Fruit fly (Drosophila melanogaster) whole organism, prepupa: ENCODE data around the gene CG15543.
A peak's percentile ranks its signal among the peaks of the same experiment; 100 is the strongest.

Source experiments
- Blimp-1 ChIP-seq: fragments of 200-800 bp; sonication (Bioruptor generic); optimal IDR thresholded peaks from 3 replicates; lab custom pipeline; 2017; ENCODE audit warnings: missing biosample characterization, missing genetic modification characterization, mild to moderate bottlenecking, moderate library complexity, missing genetic modification reagents
- CG10669 ChIP-seq: fragments of 200-800 bp; sonication (Bioruptor generic); optimal IDR thresholded peaks from 3 replicates; lab custom pipeline; 2018; ENCODE audit warnings: missing biosample characterization, mild to moderate bottlenecking, missing genetic modification characterization, moderate library complexity
- CG15336 ChIP-seq: fragments of 200-800 bp; sonication (Bioruptor generic); IDR thresholded peaks from 2 replicates; pipeline ENCODE4 v1.3.6; 2022; ENCODE audit warnings: missing biosample characterization, missing genetic modification characterization
- CG16779 ChIP-seq: fragments of 200-800 bp; sonication (Bioruptor generic); optimal IDR thresholded peaks from 3 replicates; lab custom pipeline; 2017; ENCODE audit warnings: missing biosample characterization, mild to moderate bottlenecking, missing genetic modification characterization
- CG31627 ChIP-seq: fragments of 200-800 bp; sonication (Bioruptor generic); optimal IDR thresholded peaks from 3 replicates; lab custom pipeline; 2016; ENCODE audit warnings: missing biosample characterization, missing genetic modification characterization
- CG32006 ChIP-seq: fragments of 200-800 bp; sonication (Bioruptor generic); optimal IDR thresholded peaks from 3 replicates; lab custom pipeline; 2017; ENCODE audit warnings: missing biosample characterization, mild to moderate bottlenecking, missing genetic modification characterization
- CG34406 ChIP-seq: fragments of 200-800 bp; sonication (Bioruptor generic); optimal IDR thresholded peaks from 3 replicates; lab custom pipeline; 2016; ENCODE audit warnings: missing biosample characterization, missing genetic modification characterization
- CG3919 ChIP-seq: fragments of 200-800 bp; sonication (Bioruptor generic); optimal IDR thresholded peaks from 3 replicates; lab custom pipeline; 2016; ENCODE audit warnings: missing biosample characterization, missing genetic modification characterization
- CG6276 ChIP-seq: fragments of 200-800 bp; sonication (Bioruptor generic); optimal IDR thresholded peaks from 2 replicates; lab custom pipeline; 2017; ENCODE audit warnings: missing biosample characterization, mild to moderate bottlenecking, missing genetic modification characterization
- CG6792 ChIP-seq: fragments of 200-800 bp; sonication (Bioruptor generic); optimal IDR thresholded peaks from 3 replicates; lab custom pipeline; 2016; ENCODE audit warnings: missing biosample characterization, missing genetic modification characterization
- CG6808 ChIP-seq: fragments of 200-800 bp; sonication (Bioruptor generic); optimal IDR thresholded peaks from 3 replicates; lab custom pipeline; 2017; ENCODE audit warnings: missing biosample characterization, missing genetic modification characterization, mild to moderate bottlenecking, moderate library complexity, missing genetic modification reagents
- CG8119 ChIP-seq: fragments of 200-800 bp; sonication (Bioruptor generic); IDR thresholded peaks from 3 replicates; pipeline ENCODE4 v1.3.6; 2022; ENCODE audit warnings: missing biosample characterization, missing genetic modification characterization
- CG8319 ChIP-seq: fragments of 200-800 bp; sonication (Bioruptor generic); optimal IDR thresholded peaks from 3 replicates; lab custom pipeline; 2016; ENCODE audit warnings: missing biosample characterization, missing genetic modification characterization
- Eip75B ChIP-seq: fragments of 200-800 bp; sonication (Bioruptor generic); optimal IDR thresholded peaks from 3 replicates; lab custom pipeline; 2016; ENCODE audit warnings: missing biosample characterization, missing genetic modification characterization
- Eip78C ChIP-seq: fragments of 200-800 bp; sonication (Bioruptor generic); peaks from one replicate; lab custom pipeline; 2016; ENCODE audit warnings: missing biosample characterization, missing genetic modification characterization
- Eip93F ChIP-seq: fragments of 200-800 bp; sonication (Bioruptor generic); optimal IDR thresholded peaks from 2 replicates; lab custom pipeline; 2016; ENCODE audit warnings: missing biosample characterization, mild to moderate bottlenecking, missing genetic modification characterization
- Ets21C ChIP-seq: fragments of 200-800 bp; sonication (Bioruptor generic); optimal IDR thresholded peaks from 3 replicates; lab custom pipeline; 2016; ENCODE audit warnings: missing biosample characterization, missing genetic modification characterization
- Ets96B ChIP-seq: fragments of 200-800 bp; optimal IDR thresholded peaks from 2 replicates; lab custom pipeline; 2019; ENCODE audit warnings: missing biosample characterization, mild to moderate bottlenecking, missing genetic modification characterization, moderate library complexity
- Hr39 ChIP-seq: fragments of 200-800 bp; sonication (Bioruptor generic); optimal IDR thresholded peaks from 2 replicates; lab custom pipeline; 2016; ENCODE audit warnings: missing biosample characterization, missing genetic modification characterization
- Met ChIP-seq: fragments of 200-800 bp; sonication (Bioruptor generic); optimal IDR thresholded peaks from 3 replicates; lab custom pipeline; 2016; ENCODE audit warnings: missing biosample characterization, missing genetic modification characterization
- Smox ChIP-seq: fragments of 200-800 bp; sonication (Bioruptor generic); optimal IDR thresholded peaks from 3 replicates; lab custom pipeline; 2016; ENCODE audit warnings: missing biosample characterization, missing genetic modification characterization
- Sox102F ChIP-seq: fragments of 200-800 bp; sonication (Bioruptor generic); optimal IDR thresholded peaks from 2 replicates; lab custom pipeline; 2016; ENCODE audit warnings: missing biosample characterization, mild to moderate bottlenecking, missing genetic modification characterization
- Sox14 ChIP-seq: fragments of 200-800 bp; sonication (Bioruptor generic); optimal IDR thresholded peaks from 3 replicates; lab custom pipeline; 2016; ENCODE audit warnings: missing biosample characterization, missing genetic modification characterization
- Sox15 ChIP-seq: fragments of 200-800 bp; sonication (Bioruptor generic); optimal IDR thresholded peaks from 3 replicates; lab custom pipeline; 2016; ENCODE audit warnings: missing biosample characterization, missing genetic modification characterization
- achi ChIP-seq: fragments of 200-800 bp; sonication (Bioruptor generic); optimal IDR thresholded peaks from 3 replicates; lab custom pipeline; 2016; ENCODE audit warnings: missing biosample characterization, missing genetic modification characterization
- acj6 ChIP-seq: fragments of 200-800 bp; sonication (Bioruptor generic); optimal IDR thresholded peaks from 3 replicates; lab custom pipeline; 2016; ENCODE audit warnings: missing biosample characterization, missing genetic modification characterization
- cyc ChIP-seq: fragments of 200-800 bp; sonication (Bioruptor generic); optimal IDR thresholded peaks from 3 replicates; lab custom pipeline; 2016; ENCODE audit warnings: missing biosample characterization, missing genetic modification characterization
- eg ChIP-seq: fragments of 200-800 bp; sonication (Bioruptor generic); IDR thresholded peaks from 3 replicates; pipeline ENCODE4 v1.3.6; 2022; ENCODE audit warnings: missing biosample characterization, missing genetic modification characterization
- esn ChIP-seq: fragments of 200-800 bp; sonication (Bioruptor generic); optimal IDR thresholded peaks from 2 replicates; lab custom pipeline; 2016; ENCODE audit warnings: missing biosample characterization, mild to moderate bottlenecking, missing genetic modification characterization, moderate library complexity
- fd85E ChIP-seq: fragments of 200-800 bp; sonication (Bioruptor generic); optimal IDR thresholded peaks from 3 replicates; lab custom pipeline; 2016; ENCODE audit warnings: missing biosample characterization, missing genetic modification characterization
- lz ChIP-seq: fragments of 200-800 bp; sonication (Bioruptor generic); optimal IDR thresholded peaks from 3 replicates; lab custom pipeline; 2016; ENCODE audit warnings: missing biosample characterization, missing genetic modification characterization
- net ChIP-seq: fragments of 200-800 bp; sonication (Bioruptor generic); optimal IDR thresholded peaks from 3 replicates; lab custom pipeline; 2016; ENCODE audit warnings: missing biosample characterization, missing genetic modification characterization
- pdm3 ChIP-seq: fragments of 200-800 bp; sonication (Bioruptor generic); optimal IDR thresholded peaks from 3 replicates; lab custom pipeline; 2016; ENCODE audit warnings: missing biosample characterization, missing genetic modification characterization
- spab ChIP-seq: fragments of 200-800 bp; sonication (Bioruptor generic); optimal IDR thresholded peaks from 2 replicates; lab custom pipeline; 2017; ENCODE audit warnings: missing biosample characterization, mild to moderate bottlenecking, missing genetic modification characterization, missing genetic modification reagents
- svp ChIP-seq: fragments of 200-800 bp; sonication (Bioruptor generic); peaks from one replicate; lab custom pipeline; 2016; ENCODE audit warnings: missing biosample characterization, missing genetic modification characterization
- topi ChIP-seq: fragments of 200-800 bp; sonication (Bioruptor generic); optimal IDR thresholded peaks from 3 replicates; lab custom pipeline; 2016; ENCODE audit warnings: missing biosample characterization, missing genetic modification characterization
- vri ChIP-seq: fragments of 200-800 bp; sonication (Bioruptor generic); optimal IDR thresholded peaks from 3 replicates; lab custom pipeline; 2016; ENCODE audit warnings: missing biosample characterization, mild to moderate bottlenecking, missing genetic modification characterization

Gene CG15543

DNA sequence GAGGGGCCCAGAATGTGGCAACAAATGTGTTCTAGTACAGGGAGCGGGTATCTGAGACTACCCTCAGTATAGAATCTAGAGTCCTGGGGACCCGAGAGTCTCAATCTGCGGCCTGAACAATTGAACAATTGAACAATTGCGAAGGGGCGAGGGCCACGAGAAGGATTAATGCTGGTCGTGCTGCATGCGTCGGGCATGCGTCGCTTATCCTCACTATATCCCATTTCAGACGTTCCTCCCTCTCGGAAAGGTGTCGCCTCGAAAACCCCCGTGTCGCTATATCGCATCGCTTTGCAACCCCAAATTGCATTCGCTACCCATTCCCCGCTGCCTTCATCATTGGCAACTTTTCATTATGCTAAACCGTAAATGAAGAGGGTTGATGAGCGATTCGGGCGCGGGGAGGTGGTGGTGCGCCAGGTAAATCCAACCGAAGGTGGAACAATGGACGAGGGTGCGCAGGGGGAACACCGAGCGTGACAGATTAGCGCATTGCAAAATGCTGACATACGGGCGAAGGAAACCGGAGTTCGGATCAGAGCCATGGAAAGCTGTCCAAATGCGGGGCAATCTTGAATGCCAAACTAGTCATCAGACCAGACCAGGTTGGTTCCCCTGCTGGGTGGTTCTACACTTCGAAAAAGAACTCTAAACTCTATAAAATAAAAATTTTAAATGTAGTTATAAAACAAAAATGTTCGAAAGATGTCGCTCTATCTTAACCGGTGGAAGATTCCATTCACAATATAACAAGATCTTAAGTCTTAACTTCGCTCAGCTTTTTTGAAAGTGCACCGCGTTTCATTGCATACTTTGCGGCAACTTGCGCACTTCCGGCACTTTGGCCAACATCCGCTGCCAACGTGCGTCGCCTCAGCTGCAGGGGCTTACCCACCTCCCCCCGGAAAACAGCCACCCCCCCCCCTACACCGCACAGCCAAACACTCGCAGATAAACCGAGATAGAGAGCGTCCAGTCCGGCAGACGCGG lies 16.3 kb downstream of the CG15543 start:
- TF ChIP-seq CG32006 (GFP tag; lab: Kevin White, UChicago) (no peak), Eip78C (GFP tag; lab: Kevin White, UChicago) (peak; percentile 49), achi (peak; percentile 14), Smox (GFP tag; lab: Kevin White, UChicago) (no peak), eg (GFP tag; lab: Robert Waterston, UW) (no peak), Met (GFP tag; lab: Kevin White, UChicago) (peak; percentile 9), fd85E (GFP tag; lab: Kevin White, UChicago) (no peak), svp (GFP tag; lab: Kevin White, UChicago) (peak; percentile 48), cyc (GFP tag; lab: Kevin White, UChicago) (peak; percentile 1), Eip75B (no peak), CG3919 (GFP tag; lab: Kevin White, UChicago) (peak; percentile 43), Hr39 (GFP tag; lab: Kevin White, UChicago) (no peak), spab (GFP tag; lab: Kevin White, UChicago) (peak; percentile 20)

DNA sequence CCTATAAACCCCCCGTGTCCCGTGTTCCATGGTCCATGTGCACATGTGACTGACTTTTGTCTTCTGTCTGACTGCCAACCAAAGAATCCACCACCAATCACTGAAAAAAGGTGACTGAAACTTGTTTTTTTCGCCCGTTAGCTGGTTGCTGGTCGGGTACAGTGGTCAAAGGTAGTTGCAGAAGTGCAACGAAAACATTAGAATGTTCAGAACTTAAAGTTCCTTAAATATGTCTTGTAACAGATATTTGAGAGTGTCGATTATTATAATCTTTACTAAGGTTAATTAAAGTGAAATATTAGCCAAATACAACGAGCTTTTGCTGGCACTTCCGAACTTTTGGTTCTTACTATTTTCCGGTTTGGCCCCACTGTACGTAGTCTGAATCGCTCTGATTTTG lies 18.5 kb downstream of the CG15543 start:
- TF ChIP-seq vri (GFP tag; lab: Kevin White, UChicago): peak; percentile 38
- peak; percentile 80 for TF ChIP-seq Eip78C (GFP tag; lab: Kevin White, UChicago)
- peak; percentile 41 for TF ChIP-seq Ets21C (GFP tag; lab: Kevin White, UChicago)
- TF ChIP-seq CG8319 (GFP tag; lab: Kevin White, UChicago): no peak
- no peak for TF ChIP-seq Blimp-1 (GFP tag; lab: Kevin White, UChicago)
- peak; percentile 4 for TF ChIP-seq spab (GFP tag; lab: Kevin White, UChicago)
- TF ChIP-seq Ets96B: peak; percentile 6
- peak; percentile 76 for TF ChIP-seq svp (GFP tag; lab: Kevin White, UChicago)
- TF ChIP-seq esn: peak; percentile 68
- peak; percentile 4 for TF ChIP-seq acj6 (GFP tag; lab: Kevin White, UChicago)
- peak; percentile 4 for TF ChIP-seq CG32006 (GFP tag; lab: Kevin White, UChicago)
- peak; percentile 29 for TF ChIP-seq Sox14 (GFP tag; lab: Kevin White, UChicago)
- peak; percentile 17 for TF ChIP-seq CG34406
- no peak for TF ChIP-seq CG8119 (GFP tag; lab: Robert Waterston, UW)
- peak; percentile 1 for TF ChIP-seq CG10669 (GFP tag; lab: Kevin White, UChicago)
- peak; percentile 68 for TF ChIP-seq topi (GFP tag; lab: Kevin White, UChicago)
- TF ChIP-seq CG31627 (GFP tag; lab: Kevin White, UChicago): peak; percentile 42
- peak; percentile 8 for TF ChIP-seq Sox15 (GFP tag; lab: Kevin White, UChicago)
- TF ChIP-seq CG6792 (GFP tag; lab: Kevin White, UChicago): peak; percentile 45
- TF ChIP-seq CG6276 (GFP tag; lab: Kevin White, UChicago): no peak
- peak; percentile 14 for TF ChIP-seq net (GFP tag; lab: Kevin White, UChicago)
- TF ChIP-seq CG3919 (GFP tag; lab: Kevin White, UChicago): peak; percentile 46
- TF ChIP-seq cyc (GFP tag; lab: Kevin White, UChicago): peak; percentile 44
- TF ChIP-seq CG15336 (GFP tag; lab: Robert Waterston, UW): no peak
- no peak for TF ChIP-seq pdm3
- peak; percentile 24 for TF ChIP-seq achi
- peak; percentile 45 for TF ChIP-seq Sox102F (GFP tag; lab: Kevin White, UChicago)
- peak; percentile 64 for TF ChIP-seq Smox (GFP tag; lab: Kevin White, UChicago)
- peak; percentile 44 for TF ChIP-seq lz
- peak; percentile 43 for TF ChIP-seq Hr39 (GFP tag; lab: Kevin White, UChicago)
- no peak for TF ChIP-seq CG16779 (tag; lab: Kevin White, UChicago)
- TF ChIP-seq CG6808 (GFP tag; lab: Kevin White, UChicago): no peak
- TF ChIP-seq Met (GFP tag; lab: Kevin White, UChicago): peak; percentile 57
- no peak for TF ChIP-seq Eip93F (GFP tag; lab: Kevin White, UChicago)
- TF ChIP-seq Eip75B: peak; percentile 17
